Fruit fly (Drosophila melanogaster) whole organism, embryonic: ENCODE results near the gene CG13392.

Experiments
- Atf3 ChIP-seq: fragments of 200-800 bp; sonication (Bioruptor generic); optimal IDR thresholded peaks from 3 replicates; lab custom pipeline; 2016; ENCODE audit warnings: missing biosample characterization, missing genetic modification characterization
- C15 ChIP-seq: fragments of 200-800 bp; sonication (Bioruptor generic); IDR thresholded peaks from 3 replicates; pipeline ENCODE4 v1.3.6; 2022; ENCODE audit warnings: missing biosample characterization, missing genetic modification characterization
- CG10147 ChIP-seq: fragments of 200-800 bp; sonication (Bioruptor generic); optimal IDR thresholded peaks from 2 replicates; lab custom pipeline; 2019; ENCODE audit warnings: missing biosample characterization, mild to moderate bottlenecking, missing genetic modification characterization, moderate library complexity
- CG10267 ChIP-seq: fragments of 200-800 bp; sonication (Bioruptor generic); optimal IDR thresholded peaks from 2 replicates; lab custom pipeline; 2018; ENCODE audit warnings: missing biosample characterization, mild to moderate bottlenecking, missing genetic modification characterization, moderate library complexity
- CG10321 ChIP-seq: fragments of 200-800 bp; sonication (Bioruptor generic); IDR thresholded peaks from 2 replicates; pipeline ENCODE4 v1.3.6; 2022; ENCODE audit warnings: missing biosample characterization, missing genetic modification characterization
- CG11456 ChIP-seq: fragments of 200-800 bp; sonication (Bioruptor generic); IDR thresholded peaks from 3 replicates; pipeline ENCODE4 v1.3.6; 2022; ENCODE audit warnings: missing biosample characterization, missing genetic modification characterization
- CG11504 ChIP-seq: fragments of 200-800 bp; sonication (Bioruptor generic); optimal IDR thresholded peaks from 3 replicates; lab custom pipeline; 2019; ENCODE audit warnings: missing biosample characterization, mild to moderate bottlenecking, missing genetic modification characterization, moderate library complexity
- CG1529 ChIP-seq: fragments of 200-800 bp; sonication (Bioruptor generic); optimal IDR thresholded peaks from 3 replicates; lab custom pipeline; 2018; ENCODE audit warnings: missing biosample characterization, missing genetic modification characterization
- CG15696 ChIP-seq: fragments of 200-800 bp; sonication (Bioruptor generic); optimal IDR thresholded peaks from 2 replicates; lab custom pipeline; 2019; ENCODE audit warnings: missing biosample characterization, mild to moderate bottlenecking, missing genetic modification characterization, moderate library complexity
- CG17385 ChIP-seq: fragments of 200-800 bp; sonication (Bioruptor generic); optimal IDR thresholded peaks from 3 replicates; lab custom pipeline; 2018; ENCODE audit warnings: missing biosample characterization, mild to moderate bottlenecking, missing genetic modification characterization
- CG17802 ChIP-seq: fragments of 200-800 bp; sonication (Bioruptor generic); optimal IDR thresholded peaks from 2 replicates; lab custom pipeline; 2018; ENCODE audit warnings: missing biosample characterization, mild to moderate bottlenecking, missing genetic modification characterization, moderate library complexity
- CG17912 ChIP-seq: fragments of 200-800 bp; sonication (Bioruptor generic); optimal IDR thresholded peaks from 2 replicates; lab custom pipeline; 2018; ENCODE audit warnings: missing biosample characterization, mild to moderate bottlenecking, missing genetic modification characterization
- CG18476 ChIP-seq: fragments of 200-800 bp; sonication (Bioruptor generic); optimal IDR thresholded peaks from 2 replicates; lab custom pipeline; 2016; ENCODE audit warnings: missing biosample characterization, mild to moderate bottlenecking, missing genetic modification characterization
- CG2116 ChIP-seq: fragments of 200-800 bp; sonication (Bioruptor generic); optimal IDR thresholded peaks from 3 replicates; lab custom pipeline; 2018; ENCODE audit warnings: missing biosample characterization, mild to moderate bottlenecking, missing genetic modification characterization
- CG42726 ChIP-seq: fragments of 200-800 bp; sonication (Bioruptor generic); IDR thresholded peaks from 2 replicates; pipeline ENCODE4 v1.3.6; 2022; ENCODE audit warnings: missing biosample characterization, missing genetic modification characterization; ENCODE audit not compliant: partially characterized antibody
- CG4730 ChIP-seq: fragments of 200-800 bp; sonication (Bioruptor generic); IDR thresholded peaks from 2 replicates; pipeline ENCODE4 v1.3.6; 2022; ENCODE audit warnings: missing biosample characterization, missing genetic modification characterization
- CG7786 ChIP-seq: fragments of 200-800 bp; sonication (Bioruptor generic); optimal IDR thresholded peaks from 2 replicates; lab custom pipeline; 2016; ENCODE audit warnings: missing biosample characterization, missing genetic modification characterization
- CG8359 ChIP-seq: fragments of 200-800 bp; sonication (Bioruptor generic); optimal IDR thresholded peaks from 2 replicates; lab custom pipeline; 2017; ENCODE audit warnings: missing biosample characterization, mild to moderate bottlenecking, missing genetic modification characterization, borderline replicate concordance
- CG8765 ChIP-seq: fragments of 200-800 bp; sonication (Bioruptor generic); IDR thresholded peaks from 2 replicates; pipeline ENCODE4 v1.3.6; 2022; ENCODE audit warnings: missing biosample characterization, missing genetic modification characterization
- CG9797 ChIP-seq: fragments of 200-800 bp; sonication (Bioruptor generic); optimal IDR thresholded peaks from 3 replicates; lab custom pipeline; 2018; ENCODE audit warnings: missing biosample characterization, mild to moderate bottlenecking, missing genetic modification characterization
- Dref ChIP-seq: fragments of 200-800 bp; sonication (Bioruptor generic); IDR thresholded peaks from 2 replicates; pipeline ENCODE4 v1.3.6; 2022; ENCODE audit warnings: missing biosample characterization, missing genetic modification characterization
- ERR ChIP-seq: fragments of 200-800 bp; sonication (Bioruptor generic); optimal IDR thresholded peaks from 2 replicates; lab custom pipeline; 2016; ENCODE audit warnings: missing biosample characterization, missing genetic modification characterization
- HLH4C ChIP-seq: fragments of 200-800 bp; sonication (Bioruptor generic); IDR thresholded peaks from 3 replicates; pipeline ENCODE4 v1.3.6; 2022; ENCODE audit warnings: missing biosample characterization, missing genetic modification characterization; ENCODE audit not compliant: partially characterized antibody
- Hr3 ChIP-seq: fragments of 200-800 bp; sonication (Bioruptor generic); optimal IDR thresholded peaks from 3 replicates; lab custom pipeline; 2016; ENCODE audit warnings: missing biosample characterization, missing genetic modification characterization
- Kr ChIP-seq: fragments of 200-800 bp; sonication (Bioruptor generic); optimal IDR thresholded peaks from 2 replicates; lab custom pipeline; 2017; ENCODE audit warnings: missing biosample characterization, mild to moderate bottlenecking, missing genetic modification characterization
- Trl ChIP-seq, 3 experiments: fragments of >200 bp in 2 of 3; fragments of 200-800 bp in 1 of 3; sonication (Bioruptor generic) in 1 of 3; optimal IDR thresholded peaks; 2 replicates in 1 of 3; 3 replicates in 2 of 3; lab custom pipeline; 2016 to 2017; ENCODE audit warnings: missing biosample characterization in 1 of 3, missing genetic modification characterization in 1 of 3
- bsh ChIP-seq, 2 experiments: fragments of 200-800 bp; sonication (Bioruptor generic); optimal IDR thresholded peaks; 2 replicates each; lab custom pipeline; 2017 to 2018; ENCODE audit warnings: mild to moderate bottlenecking in 2 of 2, missing biosample characterization in 2 of 2, missing genetic modification characterization in 2 of 2, moderate library complexity in 1 of 2
- chn ChIP-seq: fragments of 200-800 bp; sonication (Bioruptor generic); optimal IDR thresholded peaks from 2 replicates; lab custom pipeline; 2016; ENCODE audit warnings: missing biosample characterization, missing genetic modification characterization
- cwo ChIP-seq: fragments of 200-800 bp; sonication (Bioruptor generic); optimal IDR thresholded peaks from 3 replicates; lab custom pipeline; 2017; ENCODE audit warnings: missing biosample characterization, missing genetic modification characterization, mild to moderate bottlenecking, moderate library complexity, missing genetic modification reagents
- ftz-f1 ChIP-seq: fragments of 200-800 bp; sonication (Bioruptor generic); optimal IDR thresholded peaks from 2 replicates; lab custom pipeline; 2016; ENCODE audit warnings: missing biosample characterization, missing genetic modification characterization
- grau ChIP-seq: fragments of 200-800 bp; optimal IDR thresholded peaks from 3 replicates; lab custom pipeline; 2019; ENCODE audit warnings: missing biosample characterization, mild to moderate bottlenecking, missing genetic modification characterization, moderate library complexity
- h ChIP-seq: fragments of >200 bp; optimal IDR thresholded peaks from 2 replicates; lab custom pipeline; 2017
- nerfin-2 ChIP-seq: fragments of 200-800 bp; sonication (Bioruptor generic); IDR thresholded peaks from 2 replicates; pipeline ENCODE4 v1.3.6; 2022; ENCODE audit warnings: missing biosample characterization, missing genetic modification characterization; ENCODE audit not compliant: partially characterized antibody
- otp ChIP-seq: fragments of 200-800 bp; sonication (Bioruptor generic); IDR thresholded peaks from 3 replicates; pipeline ENCODE4, ENCODE4 v1.3.6; 2022; ENCODE audit warnings: missing biosample characterization, missing genetic modification characterization
- pfk ChIP-seq: fragments of 200-800 bp; sonication (Bioruptor generic); optimal IDR thresholded peaks from 2 replicates; lab custom pipeline; 2018; ENCODE audit warnings: missing biosample characterization, mild to moderate bottlenecking, missing genetic modification characterization, moderate library complexity
- pho ChIP-seq: fragments of 200-800 bp; sonication (Bioruptor generic); optimal IDR thresholded peaks from 2 replicates; lab custom pipeline; 2016; ENCODE audit warnings: missing biosample characterization, missing genetic modification characterization
- ro ChIP-seq: fragments of 200-800 bp; sonication (Bioruptor generic); IDR thresholded peaks from 2 replicates; pipeline ENCODE4 v1.3.6; 2022; ENCODE audit warnings: missing biosample characterization, missing genetic modification characterization
- row ChIP-seq: fragments of 200-800 bp; sonication (Bioruptor generic); IDR thresholded peaks from 3 replicates; pipeline ENCODE4 v1.3.6; 2022; ENCODE audit warnings: missing biosample characterization, missing genetic modification characterization
- schlank ChIP-seq: fragments of 200-800 bp; sonication (Bioruptor generic); optimal IDR thresholded peaks from 2 replicates; lab custom pipeline; 2018; ENCODE audit warnings: missing biosample characterization, mild to moderate bottlenecking, missing genetic modification characterization
- sd ChIP-seq: fragments of 200-800 bp; sonication (Bioruptor generic); optimal IDR thresholded peaks from 3 replicates; lab custom pipeline; 2018; ENCODE audit warnings: missing biosample characterization, mild to moderate bottlenecking, missing genetic modification characterization, moderate library complexity
- sna ChIP-seq: fragments of 200-800 bp; sonication (Bioruptor generic); IDR thresholded peaks from 2 replicates; pipeline ENCODE4 v1.3.6; 2022; ENCODE audit warnings: missing biosample characterization, missing genetic modification characterization; ENCODE audit not compliant: partially characterized antibody
- ssp ChIP-seq: fragments of 200-800 bp; sonication (Bioruptor generic); IDR thresholded peaks from 2 replicates; pipeline ENCODE4 v1.3.6; 2022; ENCODE audit warnings: missing biosample characterization, missing genetic modification characterization
- stc ChIP-seq: fragments of 200-800 bp; sonication (Bioruptor generic); IDR thresholded peaks from 2 replicates; pipeline ENCODE4 v1.3.6; 2022; ENCODE audit warnings: missing biosample characterization, missing genetic modification characterization
- wor ChIP-seq: fragments of 200-800 bp; sonication (Bioruptor generic); IDR thresholded peaks from 2 replicates; pipeline ENCODE4 v1.3.6; 2022; ENCODE audit warnings: missing biosample characterization, missing genetic modification characterization

Gene CG13392

DNA sequence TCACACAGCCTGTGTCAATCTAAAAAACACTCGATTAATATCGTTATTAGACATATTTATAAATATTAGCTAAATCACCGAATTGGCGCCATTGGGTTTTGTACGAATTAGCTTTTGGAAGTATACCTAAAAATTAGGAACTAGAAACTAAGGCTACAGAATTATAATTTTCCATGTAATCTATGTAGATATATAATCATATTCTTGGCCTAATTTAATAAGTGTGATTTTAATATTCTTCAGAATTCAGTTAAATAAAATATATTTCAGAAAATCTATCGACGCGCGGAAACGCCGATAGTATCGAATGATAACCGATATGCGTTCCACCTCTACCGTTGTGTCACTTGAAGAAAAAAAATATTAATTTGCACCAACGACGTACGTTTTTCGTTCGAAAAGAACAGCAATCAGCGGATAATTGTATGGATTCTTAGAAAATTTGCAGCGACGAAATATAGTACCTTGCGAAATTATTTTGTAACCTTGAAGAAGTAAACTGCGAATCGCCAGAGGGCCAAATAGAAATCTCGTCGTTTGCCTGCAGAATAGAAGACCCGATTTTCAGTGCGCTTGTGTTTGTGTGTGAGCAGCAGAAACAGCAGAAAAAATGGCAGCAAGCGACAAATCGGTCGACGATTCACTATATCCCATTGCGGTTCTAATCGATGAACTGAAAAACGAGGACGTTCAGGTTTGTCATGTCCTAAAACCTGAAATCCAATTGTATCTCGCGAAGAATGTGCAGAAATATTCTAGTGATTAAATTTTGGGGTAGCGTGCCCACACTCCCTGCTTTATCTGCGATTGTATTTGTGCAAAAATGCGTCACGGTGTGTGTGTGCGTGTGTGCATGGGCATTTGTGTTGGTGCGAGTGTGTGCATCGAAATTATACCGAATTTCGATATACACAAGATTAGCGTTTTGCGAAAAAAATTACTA lies 16.6 kb downstream of the CG13392 start, which contains the start of gene Pp2A-29B (continued):
- TF ChIP-seq CG18476 (GFP tag; lab: Kevin White, UChicago) (peak; percentile 15), CG4730 (GFP tag; lab: Robert Waterston, UW) (no peak), sna (GFP tag; lab: Robert Waterston, UW) (peak; percentile 99), grau (tag; lab: Kevin White, UChicago) (peak; percentile 45), CG2116 (GFP tag; lab: Kevin White, UChicago) (peak; percentile 91)

DNA sequence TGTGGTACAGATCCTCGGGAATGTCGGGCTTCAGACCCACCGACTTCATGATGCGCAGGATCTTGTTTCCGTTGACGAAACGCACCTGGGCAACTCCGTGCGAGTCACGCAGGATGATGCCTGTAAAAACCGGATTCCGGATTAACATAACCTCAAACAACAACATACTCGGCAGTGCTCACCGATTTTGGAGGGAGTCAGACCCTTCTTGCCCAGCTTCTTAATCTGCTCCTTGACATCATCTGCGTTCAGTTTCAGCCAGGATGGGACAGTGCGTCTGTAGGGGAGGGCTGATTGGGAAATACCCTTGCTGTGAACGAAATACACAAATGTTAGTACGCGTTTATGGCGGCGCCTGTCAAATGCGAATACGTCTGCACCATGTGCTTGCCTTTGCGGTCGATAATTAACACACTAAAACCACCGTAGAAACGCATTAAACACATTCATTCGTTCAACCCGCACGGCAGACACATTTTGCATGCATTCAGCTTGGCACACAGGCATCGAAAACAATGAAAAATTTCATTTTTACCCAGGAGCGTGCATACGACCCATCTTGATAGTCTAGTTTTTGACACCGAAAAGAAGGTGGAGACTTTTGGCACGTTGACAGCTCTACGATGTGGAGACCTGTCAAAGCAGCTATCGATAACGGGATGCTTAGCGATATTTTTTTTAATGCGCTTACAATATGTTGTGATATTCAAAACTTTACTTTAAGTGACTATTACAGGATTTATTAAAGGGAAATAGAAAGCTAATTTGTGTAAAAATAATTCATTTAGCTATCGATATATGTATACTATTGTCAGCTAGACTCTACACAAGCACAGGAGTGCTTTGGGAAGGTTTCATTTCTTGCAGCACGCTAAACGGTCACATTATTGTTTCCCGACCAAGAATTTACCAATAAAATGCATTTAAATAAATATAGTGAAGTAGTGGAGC lies 18.3 kb downstream of the CG13392 start, which contains the start of the genes RpS13 and CSN8:
Gene RpS13 (minus strand): TSS at position 657 of the 951 bp plus-strand sequence.
Gene CSN8 (plus strand): TSS at position 850 of the 951 bp plus-strand sequence.
- TF ChIP-seq CG10147 (no peak), nerfin-2 (GFP tag; lab: Robert Waterston, UW) (peak; percentile 80), pho (peak; percentile 29), CG7786 (GFP tag; lab: Kevin White, UChicago) (no peak), Atf3 (GFP tag; lab: Kevin White, UChicago) (no peak), CG8765 (GFP tag; lab: Robert Waterston, UW) (no peak), C15 (GFP tag; lab: Robert Waterston, UW) (no peak), Kr (GFP tag; lab: Kevin White, UChicago) (no peak), CG11504 (tag; lab: Kevin White, UChicago) (peak; percentile 44), ERR (no peak), chn (GFP tag; lab: Kevin White, UChicago) (no peak), grau (tag; lab: Kevin White, UChicago) (peak; percentile 7), CG8359 (GFP tag; lab: Kevin White, UChicago) (peak; percentile 27), CG1529 (GFP tag; lab: Kevin White, UChicago) (no peak), Hr3 (GFP tag; lab: Kevin White, UChicago) (no peak), otp (GFP tag; lab: Robert Waterston, UW) (no peak), CG10267 (tag; lab: Kevin White, UChicago) (peak; percentile 63), HLH4C (GFP tag; lab: Robert Waterston, UW) (peak; percentile 92), Trl (optimal IDR thresholded peaks at IDR 0.05; lab: Kevin White, UChicago) (no peak), Trl (GFP tag; optimal IDR thresholded peaks at IDR 0.05; lab: Kevin White, UChicago) (no peak), schlank (tag; lab: Kevin White, UChicago) (no peak), CG10321 (GFP tag; lab: Robert Waterston, UW) (no peak), cwo (GFP tag; lab: Kevin White, UChicago) (no peak), h (lab: Kevin White, UChicago) (no peak), bsh (GFP tag; optimal IDR thresholded peaks at IDR 0.05; lab: Kevin White, UChicago) (peak in 1 of 2 experiments; percentile 7), CG17385 (GFP tag; lab: Kevin White, UChicago) (peak; percentile 29), wor (no peak), ssp (GFP tag; lab: Robert Waterston, UW) (no peak), stc (GFP tag; lab: Robert Waterston, UW) (no peak), ftz-f1 (GFP tag; lab: Kevin White, UChicago) (no peak), CG15696 (tag; lab: Kevin White, UChicago) (no peak), CG17802 (tag; lab: Kevin White, UChicago) (no peak), row (GFP tag; lab: Robert Waterston, UW) (peak; percentile 49), ro (GFP tag; lab: Robert Waterston, UW) (no peak), CG11456 (GFP tag; lab: Robert Waterston, UW) (no peak), sd (tag; lab: Kevin White, UChicago) (peak; percentile 27), pfk (no peak), CG9797 (GFP tag; lab: Kevin White, UChicago) (peak; percentile 67), Dref (GFP tag; lab: Robert Waterston, UW) (peak; percentile 75), CG42726 (GFP tag; lab: Robert Waterston, UW) (peak; percentile 80), CG17912 (peak; percentile 16)
